Fruit fly (Drosophila melanogaster): ENCODE results near the gene prg.

prg gene

DNA sequence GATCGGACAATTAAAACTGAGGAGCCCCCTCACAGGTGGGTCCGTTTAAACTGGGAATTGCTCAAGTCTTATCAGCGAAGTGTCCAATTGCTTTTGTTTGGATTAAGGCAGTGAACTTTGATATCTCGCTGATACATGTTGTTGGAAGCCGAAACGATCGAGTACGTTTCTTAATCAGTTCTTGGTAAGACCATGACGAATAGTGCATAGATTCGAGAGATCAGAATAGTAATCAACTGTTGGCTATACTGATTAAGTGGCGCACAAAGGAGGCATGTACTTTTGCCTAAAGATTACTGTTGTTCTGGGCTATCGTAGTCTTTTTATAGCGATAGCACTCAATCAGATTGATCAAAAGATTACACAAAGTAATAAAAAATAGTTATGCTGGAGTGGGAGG lies 12.8 kb upstream of the prg start:
- TF ChIP-seq Dif (GFP tag; optimal IDR thresholded peaks at IDR 0.05; ENCODE audit: partially characterized antibody) (peak; percentile 20), brk (GFP tag; optimal IDR thresholded peaks at IDR 0.05) (no peak), Hnf4 (GFP tag; optimal IDR thresholded peaks at IDR 0.05) (peak; percentile 4)

DNA sequence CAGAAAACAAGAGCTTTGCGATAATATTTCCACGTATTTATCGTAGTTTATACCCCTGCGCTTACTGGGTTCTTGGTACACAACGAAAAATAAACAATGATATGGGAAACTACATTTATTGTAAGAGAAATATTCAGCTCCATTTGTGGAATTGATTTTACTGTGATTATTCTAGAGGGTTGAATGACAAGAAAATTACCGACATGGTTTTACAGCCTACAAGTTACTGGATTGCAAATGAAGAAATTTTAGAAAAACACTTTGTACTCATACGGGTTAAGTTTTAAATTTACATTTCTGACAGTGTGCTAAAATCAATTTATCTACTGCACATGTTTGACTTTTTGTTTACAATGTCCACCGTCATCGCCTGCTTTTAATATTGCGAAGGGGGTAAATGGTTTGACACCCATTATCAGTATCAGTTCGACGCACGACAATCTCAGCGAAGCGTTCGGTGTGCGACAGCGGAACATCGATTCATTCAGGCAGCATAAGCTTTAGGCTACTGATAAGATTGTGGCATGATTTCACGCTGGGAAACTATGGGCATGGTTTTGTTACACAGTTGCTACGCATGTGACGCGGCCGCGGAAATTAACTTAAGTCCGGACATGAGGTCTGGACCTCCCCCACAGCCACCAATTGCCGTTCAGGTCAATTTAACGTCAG lies 2.4 kb upstream of the prg start:
- TF ChIP-seq sage (GFP tag; optimal IDR thresholded peaks at IDR 0.05) (no peak), Hr83 (GFP tag; optimal IDR thresholded peaks at IDR 0.05; ENCODE audit: poor library complexity, severe bottlenecking) (no peak), jim (GFP tag; optimal IDR thresholded peaks at IDR 0.05) (no peak), OdsH (GFP tag; optimal IDR thresholded peaks at IDR 0.05) (peak; percentile 4), tai (GFP tag; optimal IDR thresholded peaks at IDR 0.05) (no peak), Hnf4 (GFP tag; optimal IDR thresholded peaks at IDR 0.05) (peak; percentile 13), dmrt93B (GFP tag; optimal IDR thresholded peaks at IDR 0.05) (no peak), N (GFP tag; optimal IDR thresholded peaks at IDR 0.05) (no peak), Abd-B (GFP tag; optimal IDR thresholded peaks at IDR 0.05) (no peak), pan (optimal IDR thresholded peaks at IDR 0.05) (no peak), Dif (GFP tag; optimal IDR thresholded peaks at IDR 0.05; ENCODE audit: partially characterized antibody) (no peak), ey (GFP tag; optimal IDR thresholded peaks at IDR 0.05) (peak; percentile 28), Vsx2 (GFP tag; optimal IDR thresholded peaks at IDR 0.05; ENCODE audit: partially characterized antibody) (no peak), brk (GFP tag; optimal IDR thresholded peaks at IDR 0.05) (no peak), CG32264 (GFP tag; optimal IDR thresholded peaks at IDR 0.05) (no peak), lola (GFP tag; optimal IDR thresholded peaks at IDR 0.05) (no peak), Myc (optimal IDR thresholded peaks at IDR 0.05) (no peak), GATAd (GFP tag; optimal IDR thresholded peaks at IDR 0.05) (no peak), fru (GFP tag; optimal IDR thresholded peaks at IDR 0.05) (no peak), foxo (GFP tag; optimal IDR thresholded peaks at IDR 0.05) (no peak), sv (GFP tag; optimal IDR thresholded peaks at IDR 0.05) (no peak), psq (GFP tag; optimal IDR thresholded peaks at IDR 0.05) (no peak), Hr78 (GFP tag; optimal IDR thresholded peaks at IDR 0.05) (no peak), CrebA (GFP tag; optimal IDR thresholded peaks at IDR 0.05; ENCODE audit: borderline replicate concordance) (no peak), woc (GFP tag; optimal IDR thresholded peaks at IDR 0.05) (no peak), dsf (GFP tag; optimal IDR thresholded peaks at IDR 0.05; ENCODE audit: borderline replicate concordance) (no peak), usp (GFP tag; optimal IDR thresholded peaks at IDR 0.05) (no peak), Dfd (GFP tag; optimal IDR thresholded peaks at IDR 0.05) (no peak), HLH106 (tag; optimal IDR thresholded peaks at IDR 0.05) (peak; percentile 10), CG9705 (GFP tag; optimal IDR thresholded peaks at IDR 0.05) (no peak), Rel (GFP tag; optimal IDR thresholded peaks at IDR 0.05) (no peak), Rel (tag; optimal IDR thresholded peaks at IDR 0.05) (no peak), Jra (GFP tag; optimal IDR thresholded peaks at IDR 0.05) (no peak), h (GFP tag; optimal IDR thresholded peaks at IDR 0.05) (peak; percentile 52), br (GFP tag; optimal IDR thresholded peaks at IDR 0.05) (peak; percentile 16), Sp1 (GFP tag; optimal IDR thresholded peaks at IDR 0.05) (peak; percentile 7), rgr (GFP tag; optimal IDR thresholded peaks at IDR 0.05) (peak; percentile 39)

DNA sequence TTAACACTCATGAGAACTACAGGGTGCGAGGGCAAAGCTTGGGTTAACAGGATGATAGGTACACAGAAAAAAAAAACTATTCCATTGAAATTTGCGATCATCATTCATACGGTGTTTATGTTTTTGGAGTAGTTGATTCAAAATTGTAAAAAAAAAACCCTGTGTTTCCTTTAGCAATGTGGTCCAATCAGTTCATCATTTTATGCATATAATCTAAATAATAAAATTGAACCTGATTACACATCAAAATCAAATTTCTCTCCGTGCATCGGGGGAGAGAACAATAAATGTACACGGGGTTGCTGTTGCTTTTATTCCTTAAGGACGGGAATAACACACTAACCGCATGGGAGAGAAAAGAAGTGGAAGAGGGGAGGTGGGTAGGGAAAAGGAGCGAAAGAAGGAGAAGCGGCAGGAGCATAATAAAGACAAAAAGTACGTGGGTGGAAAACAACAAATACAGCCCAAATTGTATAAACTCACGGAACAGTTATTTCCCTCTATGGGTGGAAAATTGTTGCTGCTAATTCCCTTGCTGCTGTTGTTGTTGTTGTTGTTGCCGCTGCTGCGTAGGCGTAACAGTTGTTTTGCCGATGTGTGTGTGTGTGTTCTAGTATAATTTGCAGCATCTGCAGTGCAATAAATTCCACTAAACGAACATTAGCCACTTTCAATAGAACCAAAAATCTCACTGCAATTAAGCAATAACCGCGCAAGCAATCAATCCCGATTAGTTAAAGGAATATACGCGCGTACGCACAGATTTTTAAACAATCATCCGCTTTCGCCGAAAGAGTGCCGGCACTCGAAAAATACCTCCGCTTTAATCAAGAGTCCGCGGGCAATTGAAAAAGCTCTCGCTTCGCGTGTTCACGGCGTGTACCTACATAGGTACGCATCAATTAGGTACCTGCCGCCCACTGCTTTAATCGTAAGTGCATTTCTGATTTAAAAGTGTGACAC lies 863 bp upstream of the prg start, which contains the start of gene Agpat2:
Gene Agpat2 (minus strand): TSS at position 851 of the 963 bp plus-strand sequence.
- TF ChIP-seq tai (GFP tag; optimal IDR thresholded peaks at IDR 0.05), result peak; percentile 71
- peak; percentile 53 for TF ChIP-seq CG32264 (GFP tag; optimal IDR thresholded peaks at IDR 0.05)
- TF ChIP-seq Myc (optimal IDR thresholded peaks at IDR 0.05), result no peak
- peak; percentile 89 for TF ChIP-seq h (GFP tag; optimal IDR thresholded peaks at IDR 0.05)
- TF ChIP-seq Hnf4 (GFP tag; optimal IDR thresholded peaks at IDR 0.05), result peak; percentile 56
- TF ChIP-seq CrebA (GFP tag; optimal IDR thresholded peaks at IDR 0.05; ENCODE audit: borderline replicate concordance), result no peak
- no peak for TF ChIP-seq Jra (GFP tag; optimal IDR thresholded peaks at IDR 0.05)
- TF ChIP-seq Hr78 (GFP tag; optimal IDR thresholded peaks at IDR 0.05), result no peak
- no peak for TF ChIP-seq Abd-B (GFP tag; optimal IDR thresholded peaks at IDR 0.05)
- peak; percentile 72 for TF ChIP-seq psq (GFP tag; optimal IDR thresholded peaks at IDR 0.05)
- peak; percentile 70 for TF ChIP-seq woc (GFP tag; optimal IDR thresholded peaks at IDR 0.05)
- no peak for TF ChIP-seq GATAd (GFP tag; optimal IDR thresholded peaks at IDR 0.05)
- peak; percentile 80 for TF ChIP-seq ey (GFP tag; optimal IDR thresholded peaks at IDR 0.05)
- peak; percentile 77 for TF ChIP-seq br (GFP tag; optimal IDR thresholded peaks at IDR 0.05)
- TF ChIP-seq Sp1 (GFP tag; optimal IDR thresholded peaks at IDR 0.05), result peak; percentile 72
- TF ChIP-seq sage (GFP tag; optimal IDR thresholded peaks at IDR 0.05), result peak; percentile 69
- no peak for TF ChIP-seq Vsx2 (GFP tag; optimal IDR thresholded peaks at IDR 0.05; ENCODE audit: partially characterized antibody)
- no peak for TF ChIP-seq N (GFP tag; optimal IDR thresholded peaks at IDR 0.05)
- TF ChIP-seq pan (optimal IDR thresholded peaks at IDR 0.05), result no peak
- TF ChIP-seq dmrt93B (GFP tag; optimal IDR thresholded peaks at IDR 0.05), result peak; percentile 52
- TF ChIP-seq dsf (GFP tag; optimal IDR thresholded peaks at IDR 0.05; ENCODE audit: borderline replicate concordance), result no peak
- TF ChIP-seq foxo (GFP tag; optimal IDR thresholded peaks at IDR 0.05), result peak in 1 of 2 experiments; percentile 83
- TF ChIP-seq dl (GFP tag; optimal IDR thresholded peaks at IDR 0.05; ENCODE audit: insufficient read depth in 1 of 2, partially characterized antibody in 2 of 2), result no peak
- peak; percentile 69 for TF ChIP-seq HLH106 (tag; optimal IDR thresholded peaks at IDR 0.05)
- TF ChIP-seq jim (GFP tag; optimal IDR thresholded peaks at IDR 0.05), result no peak
- no peak for TF ChIP-seq Dif (GFP tag; optimal IDR thresholded peaks at IDR 0.05; ENCODE audit: partially characterized antibody)
- TF ChIP-seq brk (GFP tag; optimal IDR thresholded peaks at IDR 0.05), result peak; percentile 58
- TF ChIP-seq rgr (GFP tag; optimal IDR thresholded peaks at IDR 0.05), result peak; percentile 76
- no peak for TF ChIP-seq Rel (GFP tag; optimal IDR thresholded peaks at IDR 0.05)
- no peak for TF ChIP-seq Rel (tag; optimal IDR thresholded peaks at IDR 0.05)
- no peak for TF ChIP-seq Dfd (GFP tag; optimal IDR thresholded peaks at IDR 0.05)
- peak; percentile 82 for TF ChIP-seq fru (GFP tag; optimal IDR thresholded peaks at IDR 0.05)
- TF ChIP-seq lola (GFP tag; optimal IDR thresholded peaks at IDR 0.05), result no peak

Data from whole organism, wandering third instar larva.